Fruit fly (Drosophila melanogaster) whole organism, embryonic: ENCODE results near the gene yellow-g2.

Experiments used
- Abd-B ChIP-seq: fragments of 200-800 bp; sonication (Bioruptor generic); optimal IDR thresholded peaks from 2 replicates; lab custom pipeline; 2018; ENCODE audit warnings: missing biosample characterization, mild to moderate bottlenecking, missing genetic modification characterization, moderate library complexity
- Aef1 ChIP-seq: fragments of 200-800 bp; sonication (Bioruptor generic); IDR thresholded peaks from 3 replicates; pipeline ENCODE4 v1.3.6; 2022; ENCODE audit warnings: missing biosample characterization, missing genetic modification characterization
- C15 ChIP-seq: fragments of 200-800 bp; sonication (Bioruptor generic); IDR thresholded peaks from 3 replicates; pipeline ENCODE4 v1.3.6; 2022; ENCODE audit warnings: missing biosample characterization, missing genetic modification characterization
- CG10209 ChIP-seq: fragments of 200-800 bp; sonication (Bioruptor generic); optimal IDR thresholded peaks from 3 replicates; lab custom pipeline; 2017; ENCODE audit warnings: missing biosample characterization, mild to moderate bottlenecking, missing genetic modification characterization, missing genetic modification reagents
- CG10366 ChIP-seq: fragments of 200-800 bp; sonication (Bioruptor generic); IDR thresholded peaks from 2 replicates; pipeline ENCODE4 v1.3.6; 2022; ENCODE audit warnings: missing biosample characterization, missing genetic modification characterization
- CG12104 ChIP-seq: fragments of 200-800 bp; sonication (Bioruptor generic); optimal IDR thresholded peaks from 3 replicates; lab custom pipeline; 2016; ENCODE audit warnings: missing biosample characterization, missing genetic modification characterization
- CG12219 ChIP-seq: fragments of 200-800 bp; sonication (Bioruptor generic); optimal IDR thresholded peaks from 3 replicates; lab custom pipeline; 2018; ENCODE audit warnings: missing biosample characterization, mild to moderate bottlenecking, missing genetic modification characterization
- CG13123 ChIP-seq: fragments of 200-800 bp; sonication (Bioruptor generic); optimal IDR thresholded peaks from 2 replicates; lab custom pipeline; 2016; ENCODE audit warnings: missing biosample characterization, missing genetic modification characterization
- CG14014 ChIP-seq: fragments of 200-800 bp; sonication (Bioruptor generic); IDR thresholded peaks from 2 replicates; pipeline ENCODE4 v1.3.6; 2022; ENCODE audit warnings: missing biosample characterization, missing genetic modification characterization
- CG15601 ChIP-seq: fragments of 200-800 bp; sonication (Bioruptor generic); optimal IDR thresholded peaks from 3 replicates; lab custom pipeline; 2019; ENCODE audit warnings: missing biosample characterization, mild to moderate bottlenecking, missing genetic modification characterization, moderate library complexity
- CG15696 ChIP-seq: fragments of 200-800 bp; sonication (Bioruptor generic); optimal IDR thresholded peaks from 2 replicates; lab custom pipeline; 2019; ENCODE audit warnings: missing biosample characterization, mild to moderate bottlenecking, missing genetic modification characterization, moderate library complexity
- CG17328 ChIP-seq: fragments of 200-800 bp; sonication (Bioruptor generic); IDR thresholded peaks from 2 replicates; pipeline ENCODE4 v1.3.6; 2022; ENCODE audit warnings: missing biosample characterization, missing genetic modification characterization
- CG17612 ChIP-seq: fragments of 200-800 bp; sonication (Bioruptor generic); IDR thresholded peaks from 2 replicates; pipeline ENCODE4 v1.3.6; 2022; ENCODE audit warnings: missing biosample characterization, missing genetic modification characterization
- CG1792 ChIP-seq: fragments of 200-800 bp; sonication (Bioruptor generic); optimal IDR thresholded peaks from 2 replicates; lab custom pipeline; 2016; ENCODE audit warnings: missing biosample characterization, missing genetic modification characterization
- CG18476 ChIP-seq: fragments of 200-800 bp; sonication (Bioruptor generic); optimal IDR thresholded peaks from 2 replicates; lab custom pipeline; 2016; ENCODE audit warnings: missing biosample characterization, mild to moderate bottlenecking, missing genetic modification characterization
- CG30020 ChIP-seq: fragments of 200-800 bp; optimal IDR thresholded peaks from 2 replicates; lab custom pipeline; 2019; ENCODE audit warnings: missing biosample characterization, mild to moderate bottlenecking, missing genetic modification characterization, moderate library complexity
- CG3726 ChIP-seq: fragments of 200-800 bp; sonication (Bioruptor generic); IDR thresholded peaks from 3 replicates; pipeline ENCODE4, ENCODE4 v1.3.6; 2022; ENCODE audit warnings: missing biosample characterization, missing genetic modification characterization
- CG4404 ChIP-seq: fragments of 200-800 bp; sonication (Bioruptor generic); IDR thresholded peaks from 2 replicates; pipeline ENCODE4 v1.3.6; 2022; ENCODE audit warnings: missing biosample characterization, missing genetic modification characterization
- CG6272 ChIP-seq: fragments of 200-800 bp; sonication (Bioruptor generic); IDR thresholded peaks from 2 replicates; pipeline ENCODE4 v1.3.6; 2022; ENCODE audit warnings: missing biosample characterization, missing genetic modification characterization
- CG7839 ChIP-seq: fragments of 200-800 bp; sonication (Bioruptor generic); optimal IDR thresholded peaks from 3 replicates; lab custom pipeline; 2018; ENCODE audit warnings: missing biosample characterization, mild to moderate bottlenecking, missing genetic modification characterization, moderate library complexity
- CG8290 ChIP-seq, 3 experiments: fragments of 200-800 bp; sonication (Bioruptor generic); optimal IDR thresholded peaks; 2 replicates each; lab custom pipeline; 2016 to 2019; ENCODE audit warnings: missing biosample characterization in 3 of 3, missing genetic modification characterization in 3 of 3, mild to moderate bottlenecking in 2 of 3, moderate library complexity in 1 of 3
- CG9727 ChIP-seq: fragments of 200-800 bp; sonication (Bioruptor generic); optimal IDR thresholded peaks from 3 replicates; lab custom pipeline; 2017; ENCODE audit warnings: missing biosample characterization, mild to moderate bottlenecking, missing genetic modification characterization
- D19A ChIP-seq: fragments of 200-800 bp; optimal IDR thresholded peaks from 3 replicates; lab custom pipeline; 2019; ENCODE audit warnings: missing biosample characterization, mild to moderate bottlenecking, missing genetic modification characterization, moderate library complexity
- Dad ChIP-seq: fragments of 200-800 bp; sonication (Bioruptor generic); optimal IDR thresholded peaks from 3 replicates; lab custom pipeline; 2016; ENCODE audit warnings: missing biosample characterization, missing genetic modification characterization
- Deaf1 ChIP-seq: fragments of 200-800 bp; optimal IDR thresholded peaks from 3 replicates; lab custom pipeline; 2019; ENCODE audit warnings: missing biosample characterization, mild to moderate bottlenecking, missing genetic modification characterization, moderate library complexity
- Dref ChIP-seq: fragments of 200-800 bp; sonication (Bioruptor generic); IDR thresholded peaks from 2 replicates; pipeline ENCODE4 v1.3.6; 2022; ENCODE audit warnings: missing biosample characterization, missing genetic modification characterization
- HHEX ChIP-seq: fragments of 200-800 bp; sonication (Bioruptor generic); optimal IDR thresholded peaks from 3 replicates; lab custom pipeline; 2017; ENCODE audit warnings: missing biosample characterization, mild to moderate bottlenecking, missing genetic modification characterization, missing genetic modification reagents
- Max ChIP-seq: fragments of 200-800 bp; sonication (Bioruptor generic); optimal IDR thresholded peaks from 2 replicates; lab custom pipeline; 2016; ENCODE audit warnings: missing biosample characterization, mild to moderate bottlenecking, missing genetic modification characterization
- NC2β ChIP-seq: fragments of 200-800 bp; sonication (Bioruptor generic); optimal IDR thresholded peaks from 2 replicates; lab custom pipeline; 2016; ENCODE audit warnings: missing biosample characterization, missing genetic modification characterization
- NFAT ChIP-seq: fragments of 200-800 bp; sonication (Bioruptor generic); IDR thresholded peaks from 2 replicates; pipeline ENCODE4 v1.3.6; 2022; ENCODE audit warnings: missing biosample characterization, missing genetic modification characterization
- Oli ChIP-seq: fragments of 200-800 bp; sonication (Bioruptor generic); optimal IDR thresholded peaks from 2 replicates; lab custom pipeline; 2018; ENCODE audit warnings: missing biosample characterization, mild to moderate bottlenecking, missing genetic modification characterization, moderate library complexity
- Pdp1 ChIP-seq, 2 experiments: fragments of 200-800 bp; sonication (Bioruptor generic); optimal IDR thresholded peaks; 3 replicates each; lab custom pipeline; 2016; ENCODE audit warnings: missing biosample characterization in 2 of 2, missing genetic modification characterization in 2 of 2, mild to moderate bottlenecking in 1 of 2, moderate library complexity in 1 of 2
- Trl ChIP-seq, 3 experiments: fragments of >200 bp in 2 of 3; fragments of 200-800 bp in 1 of 3; sonication (Bioruptor generic) in 1 of 3; optimal IDR thresholded peaks; 2 replicates in 1 of 3; 3 replicates in 2 of 3; lab custom pipeline; 2016 to 2017; ENCODE audit warnings: missing biosample characterization in 1 of 3, missing genetic modification characterization in 1 of 3
- YL-1 ChIP-seq: fragments of 200-800 bp; sonication (Bioruptor generic); optimal IDR thresholded peaks from 3 replicates; lab custom pipeline; 2017; ENCODE audit warnings: missing biosample characterization, mild to moderate bottlenecking, missing genetic modification characterization
- bbx ChIP-seq: fragments of 200-800 bp; sonication (Bioruptor generic); IDR thresholded peaks from 2 replicates; pipeline ENCODE4 v1.3.6; 2022; ENCODE audit warnings: missing biosample characterization, missing genetic modification characterization; ENCODE audit not compliant: partially characterized antibody
- chm ChIP-seq: fragments of 200-800 bp; sonication (Bioruptor generic); IDR thresholded peaks from 2 replicates; pipeline ENCODE4 v1.3.6; 2022; ENCODE audit warnings: missing biosample characterization, missing genetic modification characterization
- dmrt11E ChIP-seq: fragments of 200-800 bp; sonication (Bioruptor generic); optimal IDR thresholded peaks from 3 replicates; lab custom pipeline; 2018; ENCODE audit warnings: missing biosample characterization, mild to moderate bottlenecking, missing genetic modification characterization, moderate library complexity
- ftz-f1 ChIP-seq: fragments of 200-800 bp; sonication (Bioruptor generic); optimal IDR thresholded peaks from 2 replicates; lab custom pipeline; 2016; ENCODE audit warnings: missing biosample characterization, missing genetic modification characterization
- grau ChIP-seq: fragments of 200-800 bp; optimal IDR thresholded peaks from 3 replicates; lab custom pipeline; 2019; ENCODE audit warnings: missing biosample characterization, mild to moderate bottlenecking, missing genetic modification characterization, moderate library complexity
- jing ChIP-seq: fragments of 200-800 bp; sonication (Bioruptor generic); optimal IDR thresholded peaks from 2 replicates; lab custom pipeline; 2018; ENCODE audit warnings: missing biosample characterization, mild to moderate bottlenecking, missing genetic modification characterization
- kay ChIP-seq: fragments of 200-800 bp; sonication (Bioruptor generic); optimal IDR thresholded peaks from 2 replicates; lab custom pipeline; 2016; ENCODE audit warnings: missing biosample characterization, missing genetic modification characterization
- klu ChIP-seq: fragments of 200-800 bp; sonication (Bioruptor generic); IDR thresholded peaks from 2 replicates; pipeline ENCODE4 v1.3.6; 2022; ENCODE audit warnings: missing biosample characterization, missing genetic modification characterization
- pfk ChIP-seq: fragments of 200-800 bp; sonication (Bioruptor generic); optimal IDR thresholded peaks from 2 replicates; lab custom pipeline; 2018; ENCODE audit warnings: missing biosample characterization, mild to moderate bottlenecking, missing genetic modification characterization, moderate library complexity
- scrt ChIP-seq: fragments of 200-800 bp; sonication (Bioruptor generic); optimal IDR thresholded peaks from 2 replicates; lab custom pipeline; 2018; ENCODE audit warnings: missing biosample characterization, mild to moderate bottlenecking, missing genetic modification characterization, moderate library complexity
- sd ChIP-seq: fragments of 200-800 bp; sonication (Bioruptor generic); optimal IDR thresholded peaks from 3 replicates; lab custom pipeline; 2018; ENCODE audit warnings: missing biosample characterization, mild to moderate bottlenecking, missing genetic modification characterization, moderate library complexity
- sob ChIP-seq: fragments of 200-800 bp; sonication (Bioruptor generic); IDR thresholded peaks from 2 replicates; pipeline ENCODE4 v1.3.6; 2022; ENCODE audit warnings: missing biosample characterization, missing genetic modification characterization
- sug ChIP-seq: fragments of 200-800 bp; optimal IDR thresholded peaks from 2 replicates; lab custom pipeline; 2019; ENCODE audit warnings: missing biosample characterization, mild to moderate bottlenecking, missing genetic modification characterization, moderate library complexity
- tgo ChIP-seq: fragments of 200-800 bp; sonication (Bioruptor generic); IDR thresholded peaks from 3 replicates; pipeline ENCODE4 v1.3.6; 2022; ENCODE audit warnings: missing biosample characterization, missing genetic modification characterization
- zfh1 ChIP-seq: fragments of 200-800 bp; sonication (Bioruptor generic); IDR thresholded peaks from 3 replicates; pipeline ENCODE4 v1.3.6; 2022; ENCODE audit warnings: missing biosample characterization, missing genetic modification characterization

The yellow-g2 gene

DNA sequence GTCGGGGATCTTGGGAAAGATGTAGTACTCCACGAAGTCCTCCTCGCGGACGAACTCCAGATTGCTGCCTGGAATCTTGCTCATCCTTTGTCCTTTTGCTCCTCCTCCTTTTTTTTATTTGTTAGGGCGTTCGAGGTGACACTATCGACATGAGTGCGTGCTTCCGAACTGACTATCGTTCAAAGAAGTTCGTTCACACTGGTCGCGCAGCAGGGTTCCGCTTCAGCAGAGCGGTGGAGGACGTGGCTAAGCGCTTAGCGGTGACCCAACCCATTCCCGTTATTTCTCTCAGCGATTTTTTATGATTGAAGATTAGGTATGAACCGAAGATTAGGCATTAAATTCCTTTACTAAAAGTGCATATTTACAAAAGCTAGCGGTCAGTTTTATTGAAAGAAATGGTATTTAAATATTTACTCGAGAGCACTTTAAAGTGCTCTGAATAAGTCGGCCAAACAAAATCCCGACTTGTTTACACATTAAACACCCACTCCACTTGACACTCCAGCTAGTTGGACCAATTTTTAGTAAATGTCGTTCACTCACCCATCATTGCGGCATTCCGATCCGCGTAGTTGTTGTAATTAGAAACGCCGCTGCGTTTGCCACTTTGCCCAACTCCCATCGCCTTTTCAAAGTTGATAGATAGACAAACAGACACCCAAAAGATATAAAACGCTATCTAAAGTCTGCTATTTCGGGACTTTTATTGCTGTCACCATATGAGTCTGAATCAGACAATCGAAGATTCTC, 10.5 kb upstream of the yellow-g2 start, which contains the start of the genes ecd and CG13806 (continued):
- TF ChIP-seq NC2β (GFP tag; lab: Kevin White, UChicago), result peak; percentile 11
- peak; percentile 93 for TF ChIP-seq bbx (GFP tag; lab: Robert Waterston, UW)
- TF ChIP-seq Aef1 (GFP tag; lab: Robert Waterston, UW), result no peak
- no peak for TF ChIP-seq CG4404 (GFP tag; lab: Robert Waterston, UW)
- TF ChIP-seq dmrt11E (tag; lab: Kevin White, UChicago), result peak; percentile 3
- no peak for TF ChIP-seq chm (GFP tag; lab: Robert Waterston, UW)
- TF ChIP-seq CG8290 (GFP tag; optimal IDR thresholded peaks at IDR 0.05; lab: Kevin White, UChicago), result no peak
- peak; percentile 15 to 79 for TF ChIP-seq CG8290 (tag; optimal IDR thresholded peaks at IDR 0.05; lab: Kevin White, UChicago)
- TF ChIP-seq Abd-B (GFP tag; lab: Kevin White, UChicago), result peak; percentile 83
- peak; percentile 23; the same call in 1 of the 2 replicates for TF ChIP-seq CG6272 (GFP tag; lab: Robert Waterston, UW)
- TF ChIP-seq CG14014 (GFP tag; lab: Robert Waterston, UW), result peak; percentile 32; the same call in 1 of the 2 replicates
- TF ChIP-seq tgo (GFP tag; lab: Robert Waterston, UW), result no peak
- TF ChIP-seq Max (GFP tag; lab: Kevin White, UChicago), result no peak
- TF ChIP-seq CG30020 (tag; lab: Kevin White, UChicago), result peak; percentile 57
- TF ChIP-seq scrt (GFP tag; lab: Kevin White, UChicago), result no peak
- no peak for TF ChIP-seq CG3726 (GFP tag; lab: Robert Waterston, UW)
- TF ChIP-seq CG12219 (GFP tag; lab: Kevin White, UChicago), result no peak
- no peak for TF ChIP-seq CG1792 (GFP tag; lab: Kevin White, UChicago)
- no peak for TF ChIP-seq CG17328 (GFP tag; lab: Robert Waterston, UW)
- no peak for TF ChIP-seq HHEX (GFP tag; lab: Kevin White, UChicago)
- TF ChIP-seq CG10366 (GFP tag; lab: Robert Waterston, UW), result peak; percentile 35; the same call in 1 of the 2 replicates
- no peak for TF ChIP-seq grau (tag; lab: Kevin White, UChicago)
- TF ChIP-seq zfh1, result peak; percentile 67
- peak; percentile 40 for TF ChIP-seq ftz-f1
- TF ChIP-seq sd (tag; lab: Kevin White, UChicago), result no peak
- TF ChIP-seq Trl (optimal IDR thresholded peaks at IDR 0.05; lab: Kevin White, UChicago), result no peak
- TF ChIP-seq Trl (GFP tag; optimal IDR thresholded peaks at IDR 0.05; lab: Kevin White, UChicago), result peak; percentile 51
- no peak for TF ChIP-seq D19A (tag; lab: Kevin White, UChicago)
- TF ChIP-seq Dref, result peak; percentile 49
- TF ChIP-seq Oli (tag; lab: Kevin White, UChicago), result no peak
- TF ChIP-seq Dad (GFP tag; lab: Kevin White, UChicago), result peak; percentile 25
- peak in 1 of 2 experiments; percentile 3 for TF ChIP-seq Pdp1 (GFP tag; optimal IDR thresholded peaks at IDR 0.05; lab: Kevin White, UChicago)
- TF ChIP-seq CG17612, result no peak
- TF ChIP-seq Deaf1 (tag; lab: Kevin White, UChicago), result no peak
- no peak for TF ChIP-seq kay (GFP tag; lab: Kevin White, UChicago)
- TF ChIP-seq CG7839, result peak; percentile 40
- peak; percentile 71 for TF ChIP-seq sob (GFP tag; lab: Robert Waterston, UW)
- no peak for TF ChIP-seq sug (tag; lab: Kevin White, UChicago)
- no peak for TF ChIP-seq CG10209 (GFP tag; lab: Kevin White, UChicago)
- peak; percentile 80 for TF ChIP-seq NFAT (GFP tag; lab: Robert Waterston, UW)
- TF ChIP-seq CG18476, result no peak
- TF ChIP-seq CG13123 (GFP tag; lab: Kevin White, UChicago), result no peak
- no peak for TF ChIP-seq C15
- no peak for TF ChIP-seq pfk (GFP tag; lab: Kevin White, UChicago)
- TF ChIP-seq CG15696, result no peak
- no peak for TF ChIP-seq CG12104 (GFP tag; lab: Kevin White, UChicago)
- peak; percentile 63 for TF ChIP-seq YL-1 (GFP tag; lab: Kevin White, UChicago)
- no peak for TF ChIP-seq jing (GFP tag; lab: Kevin White, UChicago)
- TF ChIP-seq CG9727 (GFP tag; lab: Kevin White, UChicago), result no peak
- TF ChIP-seq CG15601 (tag; lab: Kevin White, UChicago), result peak; percentile 16
- 0 out of 2 replicates have a peak, but pooled peaks have one; percentile 23 for TF ChIP-seq klu
